Fruit fly (Drosophila melanogaster): Measurements from ENCODE around the gene CG15478.

dm6 chrX:7696165-7696564, 21.6 kb downstream of the CG15478 start:
- TF ChIP-seq Myc (optimal IDR thresholded peaks at IDR 0.05) (no peak), Sin3A (optimal IDR thresholded peaks at IDR 0.05) (no peak), psq (optimal IDR thresholded peaks at IDR 0.05) (no peak), h (optimal IDR thresholded peaks at IDR 0.05) (no peak)

Measured in Kc167 (cell line).